Worm (Caenorhabditis elegans) whole organism, L4/young adult: ENCODE data around the gene unc-47.

ENCODE experiments used
- W03F9.2 ChIP-seq: fragments of 150-350 bp; optimal IDR thresholded peaks from 2 replicates; lab custom pipeline; 2014; ENCODE audit warnings: missing biosample characterization, missing genetic modification characterization
- dao-5 ChIP-seq: sonication (generic microtip); optimal IDR thresholded peaks from 2 replicates; lab custom pipeline; 2016; ENCODE audit warnings: missing genotype, missing genetic modification characterization, moderate library complexity, missing compliant biosample characterization
- him-1 ChIP-seq: sonication (generic microtip); optimal IDR thresholded peaks from 2 replicates; lab custom pipeline; 2016; ENCODE audit warnings: missing genotype, missing genetic modification reagents, missing genetic modification characterization, missing compliant biosample characterization

- TF ChIP-seq dao-5 (tag; lab: Kevin White, UChicago) (no peak), him-1 (tag; lab: Kevin White, UChicago) (peak; percentile 50), W03F9.2 (tag; lab: Kevin White, UChicago) (no peak)
Measured at ce11 chrIII:10153003-10153402, 33.1 kb downstream of the unc-47 start.
